Worm (Caenorhabditis elegans) whole organism, early embryonic: ENCODE data around the gene clec-28.

ENCODE experiments used
- F13C5.2 ChIP-seq: sonication (generic microtip); optimal IDR thresholded peaks from 2 replicates; lab custom pipeline; 2017; ENCODE audit warnings: mild to moderate bottlenecking, missing genetic modification characterization, inconsistent platforms, missing compliant biosample characterization
- ceh-36 ChIP-seq: sonication (generic microtip); optimal IDR thresholded peaks from 2 replicates; lab custom pipeline; 2016; ENCODE audit warnings: missing genetic modification characterization, inconsistent platforms, missing compliant biosample characterization
- flt-1 ChIP-seq: fragments of 200-800 bp; sonication (Bioruptor generic); IDR thresholded peaks from 2 replicates; pipeline ENCODE4 v1.3.6; 2022; ENCODE audit warnings: missing genetic modification characterization, missing compliant biosample characterization
- pes-1 ChIP-seq: fragments of 200-800 bp; sonication (Bioruptor generic); IDR thresholded peaks from 2 replicates; pipeline ENCODE4 v1.3.6; 2022; ENCODE audit warnings: missing genetic modification reagents, missing genetic modification characterization, missing compliant biosample characterization
- sea-1 ChIP-seq: fragments of 200-800 bp; sonication (Bioruptor generic); conservative IDR thresholded peaks from 2 replicates; pipeline ENCODE4 v1.3.6; 2022; ENCODE audit warnings: missing genetic modification characterization, missing compliant biosample characterization
- tra-4 ChIP-seq: sonication (generic microtip); optimal IDR thresholded peaks from 2 replicates; lab custom pipeline; 2017; ENCODE audit warnings: missing genetic modification characterization, missing compliant biosample characterization

clec-28 gene

DNA sequence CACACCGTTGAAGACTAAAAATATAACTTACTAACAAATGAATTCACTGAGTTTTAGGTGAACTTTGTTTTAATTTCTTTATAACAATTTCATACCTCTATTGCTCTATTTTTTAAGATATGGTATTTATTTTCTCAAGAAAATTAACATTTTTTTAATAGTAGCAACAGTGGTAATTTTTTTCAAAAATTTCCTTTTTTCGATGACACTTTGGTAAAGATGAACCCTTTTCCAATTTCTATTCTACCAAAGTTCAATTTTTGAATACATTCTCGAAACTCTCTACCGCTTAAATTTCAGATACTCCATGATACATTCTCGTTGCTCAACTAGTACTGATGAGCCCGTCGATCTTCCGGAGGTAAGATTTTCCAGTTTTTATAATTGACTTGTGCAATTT lies 46.4 kb downstream of the clec-28 start, which contains the start of gene nhr-116:
Gene nhr-116, plus strand, starts transcription at position 301 of the 400 bp plus-strand sequence.
- TF ChIP-seq ceh-36 (no peak), sea-1 (GFP tag; lab: Robert Waterston, UW) (no peak), flt-1 (GFP tag; lab: Robert Waterston, UW) (no peak), pes-1 (GFP tag; lab: Robert Waterston, UW) (no peak), F13C5.2 (no peak)

DNA sequence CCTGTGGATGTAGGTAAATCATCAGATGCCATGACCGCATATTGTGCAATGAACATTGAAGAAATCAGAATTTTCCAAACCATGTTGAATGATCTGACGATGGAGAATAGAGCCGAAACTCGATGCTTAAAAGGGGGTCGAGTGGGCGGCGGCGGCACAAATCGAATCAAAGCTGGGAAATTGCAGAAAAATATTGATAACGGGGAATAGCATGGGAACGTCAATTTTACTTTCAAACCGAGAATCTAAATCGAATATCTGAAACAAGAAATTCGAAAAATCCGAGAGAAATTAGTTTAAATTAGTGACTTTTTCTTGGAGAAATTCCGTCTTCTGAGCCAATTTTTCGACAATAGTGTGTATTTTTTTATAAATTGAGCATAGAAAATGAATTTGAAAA lies 50.6 kb downstream of the clec-28 start, which contains the start of gene F09C6.10:
Gene F09C6.10, minus strand, starts transcription at position 101 of the 400 bp plus-strand sequence.
- TF ChIP-seq tra-4 (tag; lab: Kevin White, UChicago) = no peak
- no peak for TF ChIP-seq pes-1 (GFP tag; lab: Robert Waterston, UW)
